Worm (Caenorhabditis elegans) whole organism, young adult: Measurements from ENCODE around the gene prde-1.
A peak's percentile ranks its signal among the peaks of the same experiment; 100 is the strongest.

Experiments
- B0019.2 ChIP-seq: fragments of 200-800 bp; sonication (Bioruptor generic); conservative IDR thresholded peaks from 2 replicates; pipeline ENCODE4 v1.3.6; 2022; ENCODE audit warnings: missing genetic modification reagents, missing genetic modification characterization, missing compliant biosample characterization
- C17E4.6 ChIP-seq: fragments of 200-800 bp; sonication (Bioruptor generic); IDR thresholded peaks from 2 replicates; pipeline ENCODE4 v1.3.6; 2022; ENCODE audit warnings: missing genetic modification reagents, missing genetic modification characterization, missing compliant biosample characterization
- D2030.7 ChIP-seq: fragments of 200-800 bp; sonication (Bioruptor generic); IDR thresholded peaks from 2 replicates; pipeline ENCODE4 v1.3.6; 2022; ENCODE audit warnings: missing genetic modification reagents, missing genetic modification characterization, missing compliant biosample characterization
- F23B12.7 ChIP-seq: sonication (generic microtip); optimal IDR thresholded peaks from 2 replicates; lab custom pipeline; 2017; ENCODE audit warnings: missing genetic modification characterization, mild to moderate bottlenecking, missing compliant biosample characterization, antibody characterized with exemption, moderate library complexity; ENCODE audit not compliant: insufficient read depth
- K11D2.4 ChIP-seq: fragments of 200-800 bp; sonication (Bioruptor generic); IDR thresholded peaks from 2 replicates; pipeline ENCODE4 v1.3.6; 2022; ENCODE audit warnings: missing genetic modification reagents, missing genetic modification characterization, missing compliant biosample characterization
- T07F8.4 ChIP-seq: sonication (generic microtip); optimal IDR thresholded peaks from 2 replicates; lab custom pipeline; 2016; ENCODE audit warnings: mild to moderate bottlenecking, missing genetic modification characterization, moderate library complexity, missing compliant biosample characterization
- Y56A3A.18 ChIP-seq: fragments of 200-800 bp; sonication (Bioruptor generic); IDR thresholded peaks from 2 replicates; pipeline ENCODE4 v1.3.6; 2022; ENCODE audit warnings: missing genetic modification reagents, missing genetic modification characterization, missing compliant biosample characterization
- Y79H2A.3 ChIP-seq: fragments of 200-800 bp; sonication (Bioruptor generic); conservative IDR thresholded peaks from 2 replicates; pipeline ENCODE4 v1.3.6; 2022; ENCODE audit warnings: missing genetic modification reagents, missing genetic modification characterization, missing compliant biosample characterization
- Y95B8A.8 ChIP-seq: fragments of 200-800 bp; sonication (Bioruptor generic); IDR thresholded peaks from 2 replicates; pipeline ENCODE4 v1.3.6; 2022; ENCODE audit warnings: missing genetic modification reagents, missing genetic modification characterization, missing compliant biosample characterization
- ZK185.1 ChIP-seq: sonication (generic microtip); optimal IDR thresholded peaks from 2 replicates; lab custom pipeline; 2016; ENCODE audit warnings: mild to moderate bottlenecking, missing genetic modification characterization, missing compliant biosample characterization; ENCODE audit not compliant: poor library complexity, severe bottlenecking
- ama-1 ChIP-seq, 3 experiments: fragments of 150-350 bp in 1 of 3; sonication (generic microtip) in 2 of 3; optimal IDR thresholded peaks; 2 replicates each; lab custom pipeline; 2014 to 2018; ENCODE audit warnings: missing biosample characterization in 2 of 3, missing genetic modification characterization in 2 of 3, missing genetic modification reagents in 2 of 3
- aptf-2 ChIP-seq: fragments of 200-800 bp; sonication (Bioruptor generic); conservative IDR thresholded peaks from 2 replicates; pipeline ENCODE4 v1.3.6; 2022; ENCODE audit warnings: missing genetic modification reagents, missing genetic modification characterization, missing compliant biosample characterization
- atf-7 ChIP-seq: sonication (generic microtip); optimal IDR thresholded peaks from 2 replicates; lab custom pipeline; 2017; ENCODE audit warnings: mild to moderate bottlenecking, missing genetic modification characterization, missing compliant biosample characterization
- ceh-100 ChIP-seq: fragments of 200-800 bp; sonication (Bioruptor generic); IDR thresholded peaks from 2 replicates; pipeline ENCODE4 v1.3.6; 2022; ENCODE audit warnings: missing genetic modification reagents, missing genetic modification characterization, missing compliant biosample characterization
- ceh-27 ChIP-seq: fragments of 200-800 bp; sonication (Bioruptor generic); optimal IDR thresholded peaks from 2 replicates; lab custom pipeline; 2018; ENCODE audit warnings: mild to moderate bottlenecking, missing genetic modification characterization, moderate library complexity, missing compliant biosample characterization
- ceh-40 ChIP-seq: fragments of 200-800 bp; sonication (Bioruptor generic); IDR thresholded peaks from 2 replicates; pipeline ENCODE4 v1.3.6; 2022; ENCODE audit warnings: missing genetic modification characterization, missing compliant biosample characterization
- chd-7 ChIP-seq: sonication (generic microtip); optimal IDR thresholded peaks from 2 replicates; lab custom pipeline; 2016; ENCODE audit warnings: mild to moderate bottlenecking, missing genetic modification characterization, moderate library complexity, missing compliant biosample characterization
- dpl-1 ChIP-seq: fragments of 150-350 bp; optimal IDR thresholded peaks from 2 replicates; lab custom pipeline; 2014; ENCODE audit warnings: missing biosample characterization, missing genetic modification reagents, missing genetic modification characterization
- efl-1 ChIP-seq: fragments of 150-350 bp; optimal IDR thresholded peaks from 2 replicates; lab custom pipeline; 2014; ENCODE audit warnings: missing biosample characterization, missing genetic modification reagents, missing genetic modification characterization
- ekl-4 ChIP-seq: fragments of 200-800 bp; sonication (Bioruptor generic); IDR thresholded peaks from 2 replicates; pipeline ENCODE4 v1.3.6; 2022; ENCODE audit warnings: missing genetic modification reagents, missing genetic modification characterization, missing compliant biosample characterization
- him-1 ChIP-seq: sonication (generic microtip); optimal IDR thresholded peaks from 2 replicates; lab custom pipeline; 2016; ENCODE audit warnings: missing genotype, missing genetic modification reagents, missing genetic modification characterization, missing compliant biosample characterization
- hlh-12 ChIP-seq: sonication (generic microtip); optimal IDR thresholded peaks from 2 replicates; lab custom pipeline; 2016; ENCODE audit warnings: missing genetic modification characterization, missing compliant biosample characterization
- hrde-1 ChIP-seq: sonication (generic microtip); optimal IDR thresholded peaks from 2 replicates; lab custom pipeline; 2016; ENCODE audit warnings: missing genetic modification characterization, mild to moderate bottlenecking, missing compliant biosample characterization, moderate library complexity, missing genotype, missing genetic modification reagents, borderline replicate concordance
- let-526 ChIP-seq: fragments of 200-800 bp; sonication (Bioruptor generic); IDR thresholded peaks from 2 replicates; pipeline ENCODE4 v1.3.6; 2022; ENCODE audit warnings: missing genetic modification reagents, missing genetic modification characterization, missing compliant biosample characterization
- let-607 ChIP-seq, 2 experiments: fragments of 200-800 bp in 1 of 2; sonication (Bioruptor generic) in 1 of 2; sonication (generic microtip) in 1 of 2; optimal IDR thresholded peaks; 2 replicates each; lab custom pipeline; 2016 to 2018; ENCODE audit warnings: mild to moderate bottlenecking in 2 of 2, missing compliant biosample characterization in 2 of 2, missing genetic modification characterization in 2 of 2, moderate library complexity in 2 of 2, missing genotype in 1 of 2
- lin-26 ChIP-seq: fragments of 200-800 bp; sonication (Bioruptor generic); IDR thresholded peaks from 2 replicates; pipeline ENCODE4 v1.3.6; 2022; ENCODE audit warnings: missing genetic modification reagents, missing genetic modification characterization, missing compliant biosample characterization
- lin-54 ChIP-seq: fragments of 200-800 bp; sonication (Bioruptor generic); optimal IDR thresholded peaks from 2 replicates; lab custom pipeline; 2018; ENCODE audit warnings: mild to moderate bottlenecking, missing genetic modification characterization, missing compliant biosample characterization
- lir-1 ChIP-seq: fragments of 200-800 bp; sonication (Bioruptor generic); conservative IDR thresholded peaks from 2 replicates; pipeline ENCODE4 v1.3.6; 2022; ENCODE audit warnings: missing genetic modification reagents, missing genetic modification characterization, missing compliant biosample characterization
- madf-8 ChIP-seq: fragments of 200-800 bp; sonication (Bioruptor generic); conservative IDR thresholded peaks from 2 replicates; pipeline ENCODE4 v1.3.6; 2022; ENCODE audit warnings: missing genetic modification reagents, missing genetic modification characterization, missing compliant biosample characterization
- mcd-1 ChIP-seq: fragments of 200-800 bp; sonication (Bioruptor generic); IDR thresholded peaks from 2 replicates; pipeline ENCODE4 v1.3.6; 2022; ENCODE audit warnings: missing genetic modification reagents, missing genetic modification characterization, missing compliant biosample characterization
- mes-4 ChIP-seq: sonication (generic microtip); optimal IDR thresholded peaks from 2 replicates; lab custom pipeline; 2016; ENCODE audit warnings: missing genotype, missing genetic modification characterization, missing compliant biosample characterization
- nfya-2 ChIP-seq: fragments of 200-800 bp; sonication (Bioruptor generic); IDR thresholded peaks from 2 replicates; pipeline ENCODE4 v1.3.6; 2022; ENCODE audit warnings: missing genetic modification reagents, missing genetic modification characterization, missing compliant biosample characterization
- nfyb-1 ChIP-seq: fragments of 200-800 bp; sonication (Bioruptor generic); IDR thresholded peaks from 2 replicates; pipeline ENCODE4 v1.3.6; 2022; ENCODE audit warnings: missing genetic modification reagents, missing genetic modification characterization, missing compliant biosample characterization
- nhr-90 ChIP-seq: sonication (generic microtip); optimal IDR thresholded peaks from 2 replicates; lab custom pipeline; 2016; ENCODE audit warnings: missing genotype, mild to moderate bottlenecking, missing genetic modification characterization, missing compliant biosample characterization
- pbrm-1 ChIP-seq: fragments of 200-800 bp; sonication (Bioruptor generic); IDR thresholded peaks from 2 replicates; pipeline ENCODE4 v1.3.6; 2022; ENCODE audit warnings: missing genetic modification reagents, missing genetic modification characterization, missing compliant biosample characterization
- rcor-1 ChIP-seq: fragments of 200-800 bp; sonication (Bioruptor generic); IDR thresholded peaks from 2 replicates; pipeline ENCODE4 v1.3.6; 2022; ENCODE audit warnings: missing genetic modification reagents, missing genetic modification characterization, missing compliant biosample characterization
- repo-1 ChIP-seq: sonication (generic microtip); optimal IDR thresholded peaks from 2 replicates; lab custom pipeline; 2017; ENCODE audit warnings: mild to moderate bottlenecking, missing genetic modification characterization, missing compliant biosample characterization
- rpc-1 ChIP-seq, 2 experiments: fragments of 150-350 bp in 1 of 2; sonication (generic microtip) in 1 of 2; optimal IDR thresholded peaks; 2 replicates each; lab custom pipeline; 2014 to 2018; ENCODE audit warnings: missing biosample characterization in 1 of 2, missing genetic modification characterization in 1 of 2, missing genetic modification reagents in 1 of 2, missing genotype in 1 of 2
- sdz-38 ChIP-seq: sonication (generic microtip); optimal IDR thresholded peaks from 2 replicates; lab custom pipeline; 2016; ENCODE audit warnings: missing genotype, missing genetic modification characterization, missing compliant biosample characterization
- sea-2 ChIP-seq: fragments of 200-800 bp; sonication (Bioruptor generic); IDR thresholded peaks from 2 replicates; pipeline ENCODE4 v1.3.6; 2022; ENCODE audit warnings: missing genetic modification characterization, missing compliant biosample characterization
- snpc-4 ChIP-seq, 5 experiments: fragments of 150-350 bp in 1 of 5; sonication (generic microtip) in 4 of 5; optimal IDR thresholded peaks; 2 replicates each; lab custom pipeline; 2014 to 2018; ENCODE audit warnings: missing genetic modification characterization in 5 of 5, missing biosample characterization in 3 of 5, antibody characterized with exemption in 2 of 5, mild to moderate bottlenecking in 2 of 5, missing compliant biosample characterization in 2 of 5, missing genotype in 2 of 5, moderate library complexity in 2 of 5, missing genetic modification reagents in 1 of 5
- somi-1 ChIP-seq: fragments of 200-800 bp; sonication (Bioruptor generic); optimal IDR thresholded peaks from 2 replicates; lab custom pipeline; 2018; ENCODE audit warnings: mild to moderate bottlenecking, missing genetic modification characterization, missing compliant biosample characterization
- tlf-1 ChIP-seq: fragments of 200-800 bp; sonication (Bioruptor generic); optimal IDR thresholded peaks from 2 replicates; lab custom pipeline; 2018; ENCODE audit warnings: mild to moderate bottlenecking, missing genetic modification characterization, missing compliant biosample characterization
- ztf-18 ChIP-seq: sonication (generic microtip); optimal IDR thresholded peaks from 2 replicates; lab custom pipeline; 2016; ENCODE audit warnings: missing genotype, mild to moderate bottlenecking, missing genetic modification characterization, missing compliant biosample characterization
- ztf-26 ChIP-seq: sonication (generic microtip); optimal IDR thresholded peaks from 2 replicates; lab custom pipeline; 2017; ENCODE audit warnings: missing genetic modification characterization, missing compliant biosample characterization

The prde-1 gene

DNA sequence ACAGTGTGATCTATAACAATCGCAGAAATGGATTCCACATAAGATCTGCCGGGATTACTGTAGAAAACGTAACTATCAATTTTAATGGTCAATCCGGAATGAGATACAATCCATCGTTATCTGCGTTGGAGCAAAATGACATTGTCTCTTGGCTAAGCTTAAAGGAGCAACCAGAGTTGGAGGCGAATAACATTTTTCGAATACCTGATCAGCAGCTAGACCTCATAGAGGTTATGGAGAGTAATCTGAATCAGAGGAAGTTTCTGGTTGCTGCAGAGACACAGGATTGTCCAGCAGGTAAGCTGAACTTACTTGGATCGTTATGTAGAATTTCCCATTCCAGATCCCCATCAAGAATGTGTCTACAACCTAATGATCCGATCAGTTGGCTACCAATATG, 34.4 kb upstream of the prde-1 start:
- TF ChIP-seq lin-54 (GFP tag; lab: Kevin White, UChicago), result no peak
- no peak for TF ChIP-seq sdz-38 (tag; lab: Kevin White, UChicago)
- no peak for TF ChIP-seq repo-1 (tag; lab: Kevin White, UChicago)
- TF ChIP-seq ceh-40 (GFP tag; lab: Robert Waterston, UW), result no peak
- TF ChIP-seq hlh-12 (tag; lab: Kevin White, UChicago), result no peak
- TF ChIP-seq, all 124 proteins: peak for 0

DNA sequence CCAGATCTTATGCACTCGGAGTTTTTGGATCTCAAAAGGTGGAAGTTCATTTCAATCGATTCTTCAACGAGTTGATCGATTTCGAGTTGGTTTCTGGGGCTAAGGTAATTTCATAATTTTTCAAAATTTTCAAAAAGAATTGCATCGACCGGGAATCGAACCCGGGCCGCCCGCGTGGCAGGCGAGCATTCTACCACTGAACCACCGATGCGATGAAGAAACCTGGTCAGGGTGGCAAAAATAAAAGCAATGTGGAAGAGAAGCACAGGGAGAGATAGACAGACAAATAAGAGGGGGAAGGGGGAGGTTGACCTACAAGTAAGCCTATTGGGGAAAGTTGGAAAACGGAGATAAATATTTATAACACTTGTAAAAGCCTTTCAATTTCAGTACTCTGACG, 33.0 kb upstream of the prde-1 start:
- no peak for TF ChIP-seq rcor-1 (GFP tag; lab: Robert Waterston, UW)
- TF ChIP-seq F23B12.7 (tag; lab: Kevin White, UChicago), result no peak
- no peak for TF ChIP-seq efl-1 (GFP tag; lab: Kevin White, UChicago)
- no peak for TF ChIP-seq ama-1 (optimal IDR thresholded peaks at IDR 0.05; lab: Kevin White, UChicago)
- no peak for TF ChIP-seq ama-1 (GFP tag; optimal IDR thresholded peaks at IDR 0.05; lab: Kevin White, UChicago)
- TF ChIP-seq pbrm-1, result peak; percentile 62; the same call in 1 of the 2 replicates
- peak; percentile 75 for TF ChIP-seq D2030.7 (GFP tag; lab: Robert Waterston, UW)
- TF ChIP-seq ZK185.1 (tag; lab: Kevin White, UChicago), result peak; percentile 24
- no peak for TF ChIP-seq ceh-100 (GFP tag; lab: Robert Waterston, UW)
- TF ChIP-seq Y95B8A.8 (GFP tag; lab: Robert Waterston, UW), result no peak
- TF ChIP-seq him-1 (tag; lab: Kevin White, UChicago), result peak; percentile 20
- peak; percentile 71; the same call in 1 of the 2 replicates for TF ChIP-seq Y56A3A.18 (GFP tag; lab: Robert Waterston, UW)
- peak; percentile 38 for TF ChIP-seq nhr-90 (tag; lab: Kevin White, UChicago)
- TF ChIP-seq chd-7, result peak; percentile 19
- TF ChIP-seq Y79H2A.3 (GFP tag; lab: Robert Waterston, UW), result no peak
- no peak for TF ChIP-seq C17E4.6 (GFP tag; lab: Robert Waterston, UW)
- peak; percentile 56; the same call in 1 of the 2 replicates for TF ChIP-seq mcd-1 (GFP tag; lab: Robert Waterston, UW)
- 0 out of 2 replicates have a peak, but pooled peaks have one; percentile 15 for TF ChIP-seq ekl-4 (GFP tag; lab: Robert Waterston, UW)
- peak; percentile 75 for TF ChIP-seq snpc-4 (GFP tag; optimal IDR thresholded peaks at IDR 0.05; lab: Kevin White, UChicago)
- TF ChIP-seq snpc-4 (tag; optimal IDR thresholded peaks at IDR 0.05; lab: Kevin White, UChicago), result peak in 3 of 4 experiments; percentile 34 to 73 (median 41)
- TF ChIP-seq let-607 (tag; optimal IDR thresholded peaks at IDR 0.05; lab: Kevin White, UChicago), result peak in 1 of 2 experiments; percentile 14
- peak; percentile 44 for TF ChIP-seq ceh-27 (GFP tag; lab: Kevin White, UChicago)
- TF ChIP-seq ztf-26, result peak; percentile 22
- no peak for TF ChIP-seq hrde-1 (tag; lab: Kevin White, UChicago)
- TF ChIP-seq mes-4, result no peak
- TF ChIP-seq lin-54 (GFP tag; lab: Kevin White, UChicago), result peak; percentile 57
- TF ChIP-seq nfyb-1 (GFP tag; lab: Robert Waterston, UW), result 0 out of 2 replicates have a peak, but pooled peaks have one; percentile 52
- TF ChIP-seq B0019.2, result no peak
- peak; percentile 43; the same call in 1 of the 2 replicates for TF ChIP-seq K11D2.4 (GFP tag; lab: Robert Waterston, UW)
- TF ChIP-seq let-526 (GFP tag; lab: Robert Waterston, UW), result no peak
- TF ChIP-seq aptf-2 (GFP tag; lab: Robert Waterston, UW), result no peak
- no peak for TF ChIP-seq dpl-1 (GFP tag; lab: Kevin White, UChicago)
- TF ChIP-seq ztf-18 (tag; lab: Kevin White, UChicago), result peak; percentile 46
- no peak for TF ChIP-seq tlf-1 (GFP tag; lab: Kevin White, UChicago)
- TF ChIP-seq sea-2 (GFP tag; lab: Robert Waterston, UW), result no peak
- TF ChIP-seq nfya-2 (GFP tag; lab: Robert Waterston, UW), result no peak
- TF ChIP-seq madf-8 (GFP tag; lab: Robert Waterston, UW), result no peak
- 0 out of 2 replicates have a peak, but pooled peaks have one; percentile 52 for TF ChIP-seq lir-1 (GFP tag; lab: Robert Waterston, UW)
- TF ChIP-seq T07F8.4, result no peak
- TF ChIP-seq somi-1 (GFP tag; lab: Kevin White, UChicago), result peak; percentile 10
- TF ChIP-seq lin-26 (GFP tag; lab: Robert Waterston, UW), result peak; percentile 85
- peak; percentile 76 for TF ChIP-seq rpc-1 (optimal IDR thresholded peaks at IDR 0.05; lab: Kevin White, UChicago)
- TF ChIP-seq rpc-1 (tag; optimal IDR thresholded peaks at IDR 0.05; lab: Kevin White, UChicago), result peak; percentile 83
- TF ChIP-seq atf-7 (tag; lab: Kevin White, UChicago), result no peak
